Worm (Caenorhabditis elegans) whole organism, L1 larva: ENCODE measurements around the gene R07E4.1.

Experiments
- C16A3.4 ChIP-seq: fragments of 150-350 bp; optimal IDR thresholded peaks from 2 replicates; lab custom pipeline; 2014; ENCODE audit warnings: missing biosample characterization, missing genetic modification characterization
- F16B12.6 ChIP-seq: fragments of 150-350 bp; optimal IDR thresholded peaks from 2 replicates; lab custom pipeline; 2014; ENCODE audit warnings: missing biosample characterization, missing genetic modification characterization
- aha-1 ChIP-seq: fragments of 150-350 bp; optimal IDR thresholded peaks from 2 replicates; lab custom pipeline; 2014; ENCODE audit warnings: missing biosample characterization, missing genetic modification characterization
- aly-2 ChIP-seq: fragments of 150-350 bp; optimal IDR thresholded peaks from 2 replicates; lab custom pipeline; 2014; ENCODE audit warnings: missing biosample characterization, missing genetic modification characterization
- ama-1 ChIP-seq: fragments of 150-350 bp; optimal IDR thresholded peaks from 2 replicates; lab custom pipeline; 2014
- ceh-90 ChIP-seq: sonication (generic microtip); optimal IDR thresholded peaks from 2 replicates; lab custom pipeline; 2016; ENCODE audit warnings: missing genetic modification characterization, missing compliant biosample characterization
- ces-1 ChIP-seq: fragments of 150-350 bp; optimal IDR thresholded peaks from 2 replicates; lab custom pipeline; 2014; ENCODE audit warnings: missing biosample characterization, missing genetic modification reagents, missing genetic modification characterization
- dpl-1 ChIP-seq, 3 experiments: fragments of 150-350 bp in 2 of 3; sonication (generic microtip) in 1 of 3; optimal IDR thresholded peaks; 2 replicates each; lab custom pipeline; 2014 to 2017; ENCODE audit warnings: missing biosample characterization in 3 of 3, missing genetic modification characterization in 3 of 3, missing genetic modification reagents in 3 of 3
- efl-1 ChIP-seq, 4 experiments: fragments of 150-350 bp; optimal IDR thresholded peaks in 3 of 4; peaks in 1 of 4; 1 replicate in 1 of 4; 2 replicates in 3 of 4; lab custom pipeline; 2014; ENCODE audit warnings: missing biosample characterization in 2 of 4, missing genetic modification characterization in 2 of 4, missing genetic modification reagents in 2 of 4
- egl-13 ChIP-seq: sonication (generic microtip); optimal IDR thresholded peaks from 2 replicates; lab custom pipeline; 2016; ENCODE audit warnings: missing genotype, missing genetic modification reagents, missing genetic modification characterization, missing compliant biosample characterization
- egl-27 ChIP-seq, 2 experiments: fragments of 150-350 bp in 1 of 2; sonication (generic microtip); optimal IDR thresholded peaks; 3 replicates each; lab custom pipeline; 2017 to 2018; ENCODE audit warnings: missing biosample characterization in 2 of 2, missing genetic modification characterization in 2 of 2, missing genetic modification reagents in 2 of 2
- elt-2 ChIP-seq: sonication (generic microtip); optimal IDR thresholded peaks from 2 replicates; lab custom pipeline; 2016; ENCODE audit warnings: missing genetic modification characterization, mild to moderate bottlenecking, inconsistent platforms, missing compliant biosample characterization, missing genetic modification reagents
- elt-3 ChIP-seq, 6 experiments: fragments of 150-350 bp in 1 of 6; sonication (generic microtip); optimal IDR thresholded peaks; 2 replicates each; lab custom pipeline; 2017 to 2018; ENCODE audit warnings: missing biosample characterization in 6 of 6, missing genetic modification characterization in 6 of 6, inconsistent platforms in 1 of 6
- fkh-10 ChIP-seq: sonication (generic microtip); optimal IDR thresholded peaks from 2 replicates; lab custom pipeline; 2017; ENCODE audit warnings: missing biosample characterization, missing genetic modification reagents, missing genetic modification characterization
- fkh-4 ChIP-seq: sonication (generic microtip); optimal IDR thresholded peaks from 2 replicates; lab custom pipeline; 2016; ENCODE audit warnings: missing compliant biosample characterization, missing genetic modification characterization, borderline replicate concordance
- grh-1 ChIP-seq: fragments of 200-800 bp; sonication (Bioruptor generic); IDR thresholded peaks from 2 replicates; pipeline ENCODE4 v1.3.6; 2022; ENCODE audit warnings: missing genetic modification reagents, missing genetic modification characterization, missing compliant biosample characterization
- hpl-2 ChIP-seq: fragments of 150-350 bp; optimal IDR thresholded peaks from 2 replicates; lab custom pipeline; 2014; ENCODE audit warnings: missing biosample characterization, missing genetic modification reagents, missing genetic modification characterization
- irx-1 ChIP-seq: sonication (generic microtip); optimal IDR thresholded peaks from 2 replicates; lab custom pipeline; 2016; ENCODE audit warnings: missing genetic modification characterization, missing compliant biosample characterization
- jun-1 ChIP-seq: fragments of 150-350 bp; optimal IDR thresholded peaks from 2 replicates; lab custom pipeline; 2014; ENCODE audit warnings: missing biosample characterization, missing genetic modification reagents, missing genetic modification characterization
- lin-13 ChIP-seq: fragments of 150-350 bp; optimal IDR thresholded peaks from 2 replicates; lab custom pipeline; 2014; ENCODE audit warnings: missing biosample characterization, missing genetic modification reagents, missing genetic modification characterization
- lin-15B ChIP-seq: fragments of 150-350 bp; sonication (generic microtip); optimal IDR thresholded peaks from 3 replicates; lab custom pipeline; 2014; ENCODE audit warnings: missing biosample characterization, missing genetic modification characterization
- lin-39 ChIP-seq: fragments of 150-350 bp; optimal IDR thresholded peaks from 2 replicates; lab custom pipeline; 2014; ENCODE audit warnings: missing biosample characterization, missing genetic modification reagents, missing genetic modification characterization
- lsy-2 ChIP-seq, 2 experiments: fragments of 150-350 bp; optimal IDR thresholded peaks; 2 replicates each; lab custom pipeline; 2014; ENCODE audit warnings: missing biosample characterization in 2 of 2, missing genetic modification characterization in 2 of 2
- mab-9 ChIP-seq: fragments of 200-800 bp; sonication (Bioruptor generic); IDR thresholded peaks from 2 replicates; pipeline ENCODE4 v1.3.6; 2022; ENCODE audit warnings: missing genetic modification reagents, missing genetic modification characterization, missing compliant biosample characterization
- mdl-1 ChIP-seq, 2 experiments: fragments of 150-350 bp; optimal IDR thresholded peaks; 2 replicates each; lab custom pipeline; 2014 to 2017; ENCODE audit warnings: missing biosample characterization in 2 of 2, missing genetic modification characterization in 2 of 2, inconsistent platforms in 1 of 2
- mef-2 ChIP-seq: fragments of 150-350 bp; optimal IDR thresholded peaks from 2 replicates; lab custom pipeline; 2014; ENCODE audit warnings: missing biosample characterization, missing genetic modification characterization
- nhr-11 ChIP-seq: fragments of 150-350 bp; optimal IDR thresholded peaks from 2 replicates; lab custom pipeline; 2014; ENCODE audit warnings: missing biosample characterization, missing genetic modification characterization
- nhr-12 ChIP-seq: sonication (generic microtip); optimal IDR thresholded peaks from 2 replicates; lab custom pipeline; 2017; ENCODE audit warnings: missing biosample characterization, missing genetic modification characterization
- nhr-20 ChIP-seq: sonication (generic microtip); optimal IDR thresholded peaks from 2 replicates; lab custom pipeline; 2016; ENCODE audit warnings: mild to moderate bottlenecking, missing genetic modification characterization, missing compliant biosample characterization
- nhr-237 ChIP-seq: fragments of 150-350 bp; optimal IDR thresholded peaks from 2 replicates; lab custom pipeline; 2014; ENCODE audit warnings: missing biosample characterization, missing genetic modification characterization
- nhr-76 ChIP-seq: sonication (generic microtip); optimal IDR thresholded peaks from 2 replicates; lab custom pipeline; 2017; ENCODE audit warnings: missing biosample characterization, missing genetic modification characterization
- nhr-85 ChIP-seq: sonication (generic microtip); peaks from one replicate; lab custom pipeline; 2016; ENCODE audit warnings: missing genetic modification characterization, inconsistent platforms, missing compliant biosample characterization
- nhr-90 ChIP-seq: sonication (generic microtip); optimal IDR thresholded peaks from 2 replicates; lab custom pipeline; 2016; ENCODE audit warnings: mild to moderate bottlenecking, missing genetic modification characterization, missing compliant biosample characterization; ENCODE audit not compliant: poor library complexity
- pax-3 ChIP-seq: fragments of 200-800 bp; sonication (Bioruptor generic); optimal IDR thresholded peaks from 2 replicates; lab custom pipeline; 2018; ENCODE audit warnings: mild to moderate bottlenecking, missing genetic modification characterization, moderate library complexity, missing compliant biosample characterization
- rnt-1 ChIP-seq: sonication (generic microtip); optimal IDR thresholded peaks from 2 replicates; lab custom pipeline; 2016; ENCODE audit warnings: mild to moderate bottlenecking, missing genetic modification characterization, moderate library complexity, missing compliant biosample characterization
- skn-1 ChIP-seq: fragments of 150-350 bp; optimal IDR thresholded peaks from 2 replicates; lab custom pipeline; 2014; ENCODE audit warnings: missing biosample characterization, missing genetic modification characterization
- snpc-4 ChIP-seq: fragments of 150-350 bp; optimal IDR thresholded peaks from 2 replicates; lab custom pipeline; 2014; ENCODE audit warnings: missing biosample characterization, missing genetic modification characterization
- sox-4 ChIP-seq: sonication (generic microtip); optimal IDR thresholded peaks from 2 replicates; lab custom pipeline; 2016; ENCODE audit warnings: missing genetic modification characterization, missing compliant biosample characterization
- swsn-7 ChIP-seq: sonication (generic microtip); optimal IDR thresholded peaks from 2 replicates; lab custom pipeline; 2016; ENCODE audit warnings: missing genetic modification characterization, missing compliant biosample characterization
- tlp-1 ChIP-seq: fragments of 150-350 bp; optimal IDR thresholded peaks from 2 replicates; lab custom pipeline; 2014; ENCODE audit warnings: missing biosample characterization, missing genetic modification characterization
- unc-130 ChIP-seq: fragments of 150-350 bp; optimal IDR thresholded peaks from 2 replicates; lab custom pipeline; 2017; ENCODE audit warnings: missing biosample characterization, missing genetic modification characterization, inconsistent platforms
- unc-30 ChIP-seq: sonication (generic microtip); optimal IDR thresholded peaks from 2 replicates; lab custom pipeline; 2017; ENCODE audit warnings: missing biosample characterization, missing genetic modification characterization
- unc-62 ChIP-seq: fragments of 150-350 bp; optimal IDR thresholded peaks from 2 replicates; lab custom pipeline; 2014; ENCODE audit warnings: missing biosample characterization, missing genetic modification reagents, missing genetic modification characterization
- zip-4 ChIP-seq: fragments of 200-800 bp; sonication (Bioruptor generic); optimal IDR thresholded peaks from 2 replicates; lab custom pipeline; 2018; ENCODE audit warnings: mild to moderate bottlenecking, missing genetic modification characterization, moderate library complexity, missing compliant biosample characterization

The R07E4.1 gene

DNA sequence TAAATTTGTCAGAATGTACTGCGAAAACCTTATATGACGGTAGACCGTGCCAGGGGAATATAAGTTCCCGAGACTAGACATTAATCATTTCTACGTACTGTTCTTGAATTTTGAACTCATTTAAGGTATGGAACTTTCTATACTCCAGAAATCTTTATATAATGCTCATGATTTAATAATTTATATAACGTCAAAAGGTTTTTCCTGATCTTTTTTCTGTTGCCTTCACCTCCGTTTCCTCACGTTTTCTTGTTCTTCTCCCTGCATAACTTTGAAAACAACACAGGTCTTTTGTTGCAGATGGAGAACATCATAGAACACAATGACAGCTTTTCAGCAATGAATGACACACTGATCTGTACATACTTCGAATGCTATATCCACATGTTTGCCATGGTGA is 28.1 kb upstream of the R07E4.1 start, which contains the start of gene egl-6:
Gene egl-6, plus strand, starts transcription at position 301 of the 400 bp plus-strand sequence.
- TF ChIP-seq ceh-90 (tag; lab: Kevin White, UChicago) (no peak), F16B12.6 (tag; lab: Kevin White, UChicago) (no peak), C16A3.4 (tag; lab: Kevin White, UChicago) (no peak), fkh-4 (tag; lab: Kevin White, UChicago) (no peak), irx-1 (tag; lab: Kevin White, UChicago) (no peak), sox-4 (tag; lab: Kevin White, UChicago) (no peak), grh-1 (GFP tag; lab: Robert Waterston, UW) (no peak), rnt-1 (tag; lab: Kevin White, UChicago) (no peak), jun-1 (tag; lab: Kevin White, UChicago) (no peak), nhr-12 (tag; lab: Kevin White, UChicago) (no peak), pax-3 (tag; lab: Kevin White, UChicago) (no peak), lin-13 (no peak)

DNA sequence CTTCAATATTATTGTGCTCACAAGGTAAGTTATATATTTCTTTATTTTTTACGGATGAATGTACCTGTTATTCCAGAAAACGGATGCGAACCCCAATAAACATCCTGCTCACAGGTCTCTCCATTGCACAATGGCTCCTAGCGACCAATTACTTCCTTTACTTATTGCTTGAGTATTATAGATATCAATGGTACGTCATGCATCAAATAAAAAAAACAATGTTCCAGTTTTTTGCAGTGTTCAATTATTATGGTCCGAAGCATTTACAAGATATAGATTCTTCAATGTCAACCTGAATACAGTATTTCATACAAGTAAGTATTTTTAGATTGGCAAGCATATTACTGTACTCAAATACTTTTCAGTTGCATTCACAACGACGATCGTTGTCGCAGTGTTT is 26.0 kb upstream of the R07E4.1 start:
- TF ChIP-seq efl-1 (optimal IDR thresholded peaks at IDR 0.05; lab: Kevin White, UChicago) (no peak), efl-1 (GFP tag; optimal IDR thresholded peaks at IDR 0.05 in 1 of 2; lab: Kevin White, UChicago) (peak in 1 of 2 experiments; percentile 50), elt-2 (tag; lab: Kevin White, UChicago) (no peak)

ce11 chrX:5935473-5935872 is 23.4 kb upstream of the R07E4.1 start, which contains the start of gene C46F4.3:
TSS of gene C46F4.3 (plus strand) at chrX:5935773.
- TF ChIP-seq lin-15B (tag; lab: Kevin White, UChicago) (no peak), mef-2 (tag; lab: Kevin White, UChicago) (no peak), lin-39 (tag; lab: Kevin White, UChicago) (no peak), unc-62 (GFP tag; lab: Kevin White, UChicago) (no peak), nhr-237 (tag; lab: Kevin White, UChicago) (no peak), unc-30 (tag; lab: Kevin White, UChicago) (no peak), zip-4 (no peak)

- peak; percentile 13 for TF ChIP-seq elt-2 (tag; lab: Kevin White, UChicago)
- no peak for TF ChIP-seq zip-4
- no peak for TF ChIP-seq nhr-90
- TF ChIP-seq irx-1 (tag; lab: Kevin White, UChicago), result no peak
- no peak for TF ChIP-seq egl-27 (tag; optimal IDR thresholded peaks at IDR 0.05; lab: Kevin White, UChicago)
- TF ChIP-seq tlp-1 (tag; lab: Kevin White, UChicago), result no peak
- peak; percentile 26 for TF ChIP-seq nhr-85 (tag; lab: Kevin White, UChicago)
- TF ChIP-seq jun-1 (tag; lab: Kevin White, UChicago), result no peak
- TF ChIP-seq grh-1 (GFP tag; lab: Robert Waterston, UW), result no peak
- TF ChIP-seq unc-130 (tag; lab: Kevin White, UChicago), result no peak
- TF ChIP-seq ama-1, result no peak
- TF ChIP-seq aha-1 (tag; lab: Kevin White, UChicago), result no peak
- TF ChIP-seq, all 84 proteins: peak for 2
These were observed 17.6 kb upstream of the R07E4.1 start for ce11 chrX:5941325-5941724.

DNA sequence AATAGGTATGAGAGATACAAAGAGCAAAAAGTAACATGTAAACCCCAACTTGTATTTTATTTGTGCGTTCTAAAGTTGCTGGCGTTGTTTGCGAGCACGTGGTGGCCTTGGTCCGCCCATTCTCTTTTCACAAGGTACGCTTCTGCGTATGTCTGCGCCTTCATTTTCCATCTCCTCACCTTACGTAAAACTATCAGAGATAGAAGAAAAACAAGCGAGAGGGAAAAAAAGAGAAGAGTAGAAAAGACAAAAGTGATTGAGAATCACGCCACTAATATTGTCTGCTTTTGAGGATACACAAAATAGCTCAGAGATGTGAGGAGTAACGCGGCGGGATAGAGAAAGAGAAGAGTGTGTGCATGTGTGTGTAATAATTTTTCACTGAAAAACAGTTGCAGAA is 16.7 kb upstream of the R07E4.1 start:
- TF ChIP-seq efl-1 (optimal IDR thresholded peaks at IDR 0.05; lab: Kevin White, UChicago), result peak; percentile 4 to 18
- TF ChIP-seq efl-1 (GFP tag; optimal IDR thresholded peaks at IDR 0.05 in 1 of 2; lab: Kevin White, UChicago), result peak; percentile 20 to 86
- no peak for TF ChIP-seq nhr-76 (tag; lab: Kevin White, UChicago)
- no peak for TF ChIP-seq ceh-90 (tag; lab: Kevin White, UChicago)
- peak; percentile 13 for TF ChIP-seq skn-1
- TF ChIP-seq lin-15B (tag; lab: Kevin White, UChicago), result no peak
- peak; percentile 53 to 56 for TF ChIP-seq lsy-2 (tag; optimal IDR thresholded peaks at IDR 0.05; lab: Kevin White, UChicago)
- TF ChIP-seq fkh-10 (GFP tag; lab: Kevin White, UChicago), result no peak
- TF ChIP-seq nhr-11 (tag; lab: Kevin White, UChicago), result peak; percentile 30
- TF ChIP-seq egl-13 (tag; lab: Kevin White, UChicago), result no peak
- TF ChIP-seq hpl-2 (GFP tag; lab: Kevin White, UChicago), result no peak
- TF ChIP-seq dpl-1 (GFP tag; optimal IDR thresholded peaks at IDR 0.05; lab: Kevin White, UChicago), result peak in 1 of 3 experiments; percentile 14
- no peak for TF ChIP-seq aly-2 (tag; lab: Kevin White, UChicago)
- peak; percentile 36 for TF ChIP-seq swsn-7 (tag; lab: Kevin White, UChicago)
- peak; percentile 85 for TF ChIP-seq nhr-20
- TF ChIP-seq mdl-1 (tag; optimal IDR thresholded peaks at IDR 0.05; lab: Kevin White, UChicago), result peak in 1 of 2 experiments; percentile 87
- TF ChIP-seq fkh-4 (tag; lab: Kevin White, UChicago), result no peak
- peak in 2 of 6 experiments; percentile 43 to 52 for TF ChIP-seq elt-3 (tag; optimal IDR thresholded peaks at IDR 0.05; lab: Kevin White, UChicago)
- no peak for TF ChIP-seq zip-4
- TF ChIP-seq nhr-12 (tag; lab: Kevin White, UChicago), result no peak
- TF ChIP-seq mab-9 (GFP tag; lab: Robert Waterston, UW), result no peak
- no peak for TF ChIP-seq snpc-4
- TF ChIP-seq ces-1, result no peak
